Worm (Caenorhabditis elegans): Measurements from ENCODE around the gene iars-1.

DNA sequence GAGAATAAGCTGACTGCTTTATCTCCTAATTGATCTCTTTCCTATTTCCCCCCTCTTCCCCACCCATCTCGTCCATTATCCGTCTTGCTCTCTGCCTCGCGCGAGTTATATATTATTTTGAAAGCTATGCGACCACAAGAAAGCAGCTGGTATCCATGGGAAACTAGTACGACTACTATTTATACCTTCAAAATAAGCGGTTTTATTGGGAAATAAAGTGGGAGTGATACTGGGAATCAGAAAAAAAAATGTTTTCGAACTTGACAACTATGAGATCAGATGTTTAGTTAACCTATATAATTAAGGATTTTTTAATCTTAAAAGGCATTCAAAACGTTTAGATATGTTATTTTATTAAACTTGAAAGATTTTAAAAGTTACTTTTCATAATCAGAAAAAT, 28.7 kb upstream of the iars-1 start:
- TF ChIP-seq elt-3 (tag; optimal IDR thresholded peaks at IDR 0.05) (no peak), nhr-76 (tag; optimal IDR thresholded peaks at IDR 0.05) (no peak), nhr-12 (tag; optimal IDR thresholded peaks at IDR 0.05) (no peak), mab-5 (tag; optimal IDR thresholded peaks at IDR 0.05) (no peak), drap-1 (GFP tag; optimal IDR thresholded peaks at IDR 0.05) (no peak), ztf-11 (tag; optimal IDR thresholded peaks at IDR 0.05) (no peak), mep-1 (tag; optimal IDR thresholded peaks at IDR 0.05) (no peak), unc-62 (GFP tag; optimal IDR thresholded peaks at IDR 0.05) (no peak), hlh-1 (tag; optimal IDR thresholded peaks at IDR 0.05) (no peak), lin-32 (GFP tag; optimal IDR thresholded peaks at IDR 0.05) (no peak), unc-39 (tag; optimal IDR thresholded peaks at IDR 0.05) (no peak), elt-1 (tag; optimal IDR thresholded peaks at IDR 0.05; ENCODE audit: borderline replicate concordance, insufficient read depth) (no peak), blmp-1 (tag; optimal IDR thresholded peaks at IDR 0.05) (no peak)

All from whole organism, mixed stage, embryonic.